Worm (Caenorhabditis elegans): Measurements from ENCODE around the gene C13A10.2.

The C13A10.2 gene

ce11 chrII:1357905-1358304, at the start of gene C13A10.2:
Gene C13A10.2, minus strand, starts transcription at chrII:1358005.
- TF ChIP-seq F13C5.2 (tag; optimal IDR thresholded peaks at IDR 0.05): no peak
- TF ChIP-seq ceh-36 (tag; optimal IDR thresholded peaks at IDR 0.05): no peak
- TF ChIP-seq hmbx-1 (tag; optimal IDR thresholded peaks at IDR 0.05): no peak
- TF ChIP-seq B0310.2 (tag; optimal IDR thresholded peaks at IDR 0.05): no peak
- TF ChIP-seq scrt-1 (GFP tag; IDR thresholded peaks at IDR 0.05): no peak
- no peak for TF ChIP-seq ets-7 (tag; optimal IDR thresholded peaks at IDR 0.05)
- no peak for TF ChIP-seq tbx-11 (GFP tag; IDR thresholded peaks at IDR 0.05)
- TF ChIP-seq pes-1 (GFP tag; IDR thresholded peaks at IDR 0.05): no peak
- no peak for TF ChIP-seq tbx-37 (GFP tag; conservative IDR thresholded peaks at IDR 0.05)
- TF ChIP-seq tra-4 (tag; optimal IDR thresholded peaks at IDR 0.05): no peak
- no peak for TF ChIP-seq hmg-4 (GFP tag; optimal IDR thresholded peaks at IDR 0.05)
- no peak for TF ChIP-seq sea-1 (GFP tag; conservative IDR thresholded peaks at IDR 0.05)
- TF ChIP-seq aly-1 (tag; optimal IDR thresholded peaks at IDR 0.05): no peak

ce11 chrII:1403056-1403455, 45.3 kb upstream of the C13A10.2 start, which contains the start of the genes Y51H7C.41 and cogc-4:
Gene Y51H7C.41, plus strand, starts transcription at chrII:1403321.
Gene cogc-4, plus strand, starts transcription at chrII:1403441.
- no peak for TF ChIP-seq hmbx-1 (tag; optimal IDR thresholded peaks at IDR 0.05)
- TF ChIP-seq B0310.2 (tag; optimal IDR thresholded peaks at IDR 0.05): no peak
- TF ChIP-seq F13C5.2 (tag; optimal IDR thresholded peaks at IDR 0.05): no peak
- no peak for TF ChIP-seq ama-1 (optimal IDR thresholded peaks at IDR 0.05)
- no peak for TF ChIP-seq tra-4 (tag; optimal IDR thresholded peaks at IDR 0.05)
- TF ChIP-seq pes-1 (GFP tag; IDR thresholded peaks at IDR 0.05): no peak
- TF ChIP-seq tbx-11 (GFP tag; IDR thresholded peaks at IDR 0.05): no peak

ce11 chrII:1402167-1402619, 44.4 kb upstream of the C13A10.2 start, which contains the start of gene Y51H7C.7:
Gene Y51H7C.7, plus strand, starts transcription at chrII:1402569.
- TF ChIP-seq ceh-36 (tag; optimal IDR thresholded peaks at IDR 0.05): no peak
- TF ChIP-seq B0310.2 (tag; optimal IDR thresholded peaks at IDR 0.05): no peak
- no peak for TF ChIP-seq hmbx-1 (tag; optimal IDR thresholded peaks at IDR 0.05)
- no peak for TF ChIP-seq F13C5.2 (tag; optimal IDR thresholded peaks at IDR 0.05)
- no peak for TF ChIP-seq ceh-13 (GFP tag; optimal IDR thresholded peaks at IDR 0.05)
- no peak for TF ChIP-seq flt-1 (GFP tag; IDR thresholded peaks at IDR 0.05)
- no peak for TF ChIP-seq pes-1 (GFP tag; IDR thresholded peaks at IDR 0.05)
- TF ChIP-seq ets-7 (tag; optimal IDR thresholded peaks at IDR 0.05): no peak

- TF ChIP-seq F13C5.2 (tag; optimal IDR thresholded peaks at IDR 0.05) (no peak), flt-1 (GFP tag; IDR thresholded peaks at IDR 0.05) (no peak), tra-4 (tag; optimal IDR thresholded peaks at IDR 0.05) (no peak), hmg-4 (GFP tag; optimal IDR thresholded peaks at IDR 0.05) (no peak), ets-7 (tag; optimal IDR thresholded peaks at IDR 0.05) (no peak), sea-1 (GFP tag; conservative IDR thresholded peaks at IDR 0.05) (no peak), hmbx-1 (tag; optimal IDR thresholded peaks at IDR 0.05) (no peak), tbx-11 (GFP tag; IDR thresholded peaks at IDR 0.05) (no peak), tbx-37 (GFP tag; conservative IDR thresholded peaks at IDR 0.05) (no peak)
These were observed 43.7 kb upstream of the C13A10.2 start, which contains the start of gene Y51H7C.8 for ce11 chrII:1401474-1401873. Gene Y51H7C.8, plus strand, starts transcription at chrII:1401774.

ce11 chrII:1400105-1400504, 42.3 kb upstream of the C13A10.2 start, which contains the start of gene F54D12.1:
Gene F54D12.1, plus strand, starts transcription at chrII:1400405.
- TF ChIP-seq F13C5.2 (tag; optimal IDR thresholded peaks at IDR 0.05) (no peak), hnd-1 (tag; optimal IDR thresholded peaks at IDR 0.05) (no peak), tra-4 (tag; optimal IDR thresholded peaks at IDR 0.05) (no peak), B0310.2 (tag; optimal IDR thresholded peaks at IDR 0.05) (no peak), ceh-13 (GFP tag; optimal IDR thresholded peaks at IDR 0.05) (no peak), sea-1 (GFP tag; conservative IDR thresholded peaks at IDR 0.05) (no peak), ama-1 (optimal IDR thresholded peaks at IDR 0.05) (no peak), scrt-1 (GFP tag; IDR thresholded peaks at IDR 0.05) (no peak), hmg-4 (GFP tag; optimal IDR thresholded peaks at IDR 0.05) (no peak), flt-1 (GFP tag; IDR thresholded peaks at IDR 0.05) (no peak), tbx-37 (GFP tag; conservative IDR thresholded peaks at IDR 0.05) (no peak), aly-1 (tag; optimal IDR thresholded peaks at IDR 0.05) (no peak), pes-1 (GFP tag; IDR thresholded peaks at IDR 0.05) (no peak), ceh-36 (tag; optimal IDR thresholded peaks at IDR 0.05) (no peak), ets-7 (tag; optimal IDR thresholded peaks at IDR 0.05) (no peak), hmbx-1 (tag; optimal IDR thresholded peaks at IDR 0.05) (no peak), tbx-11 (GFP tag; IDR thresholded peaks at IDR 0.05) (no peak)

- TF ChIP-seq ets-7 (tag; optimal IDR thresholded peaks at IDR 0.05) (no peak), tbx-37 (GFP tag; conservative IDR thresholded peaks at IDR 0.05) (no peak), ceh-13 (GFP tag; optimal IDR thresholded peaks at IDR 0.05) (no peak), scrt-1 (GFP tag; IDR thresholded peaks at IDR 0.05) (no peak), sea-1 (GFP tag; conservative IDR thresholded peaks at IDR 0.05) (no peak), flt-1 (GFP tag; IDR thresholded peaks at IDR 0.05) (no peak), hmg-4 (GFP tag; optimal IDR thresholded peaks at IDR 0.05) (no peak), pes-1 (GFP tag; IDR thresholded peaks at IDR 0.05) (no peak), aly-1 (tag; optimal IDR thresholded peaks at IDR 0.05) (no peak), hmbx-1 (tag; optimal IDR thresholded peaks at IDR 0.05) (no peak), tbx-11 (GFP tag; IDR thresholded peaks at IDR 0.05) (no peak), B0310.2 (tag; optimal IDR thresholded peaks at IDR 0.05) (no peak)
These were observed 40.6 kb upstream of the C13A10.2 start, which contains the start of gene F54D12.2 for ce11 chrII:1398396-1398795. Gene F54D12.2, plus strand, starts transcription at chrII:1398696.

ce11 chrII:1397703-1398102, 39.9 kb upstream of the C13A10.2 start, which contains the start of gene F54D12.8:
Gene F54D12.8, minus strand, starts transcription at chrII:1398038.
- TF ChIP-seq ceh-13 (GFP tag; optimal IDR thresholded peaks at IDR 0.05): no peak
- TF ChIP-seq ceh-36 (tag; optimal IDR thresholded peaks at IDR 0.05): no peak
- TF ChIP-seq hmg-4 (GFP tag; optimal IDR thresholded peaks at IDR 0.05): no peak
- TF ChIP-seq tbx-37 (GFP tag; conservative IDR thresholded peaks at IDR 0.05): no peak
- no peak for TF ChIP-seq aly-1 (tag; optimal IDR thresholded peaks at IDR 0.05)
- no peak for TF ChIP-seq tra-4 (tag; optimal IDR thresholded peaks at IDR 0.05)
- no peak for TF ChIP-seq ama-1 (optimal IDR thresholded peaks at IDR 0.05)
- TF ChIP-seq hnd-1 (tag; optimal IDR thresholded peaks at IDR 0.05): no peak
- no peak for TF ChIP-seq pes-1 (GFP tag; IDR thresholded peaks at IDR 0.05)
- no peak for TF ChIP-seq ets-7 (tag; optimal IDR thresholded peaks at IDR 0.05)
- TF ChIP-seq tbx-11 (GFP tag; IDR thresholded peaks at IDR 0.05): no peak
- no peak for TF ChIP-seq F13C5.2 (tag; optimal IDR thresholded peaks at IDR 0.05)
- TF ChIP-seq hmbx-1 (tag; optimal IDR thresholded peaks at IDR 0.05): no peak
- TF ChIP-seq B0310.2 (tag; optimal IDR thresholded peaks at IDR 0.05): no peak
- TF ChIP-seq scrt-1 (GFP tag; IDR thresholded peaks at IDR 0.05): no peak
- no peak for TF ChIP-seq sea-1 (GFP tag; conservative IDR thresholded peaks at IDR 0.05)
- TF ChIP-seq flt-1 (GFP tag; IDR thresholded peaks at IDR 0.05): no peak

Measured in whole organism, early embryonic.